Fruit fly (Drosophila melanogaster) whole organism, prepupa: Measurements from ENCODE around the gene Srp54k.
A peak's percentile ranks its signal among the peaks of the same experiment; 100 is the strongest.

Source experiments
- CG10631 ChIP-seq: fragments of 200-800 bp; sonication (Bioruptor generic); optimal IDR thresholded peaks from 2 replicates; lab custom pipeline; 2016; ENCODE audit warnings: missing biosample characterization, missing genetic modification characterization
- CG10669 ChIP-seq: fragments of 200-800 bp; sonication (Bioruptor generic); optimal IDR thresholded peaks from 3 replicates; lab custom pipeline; 2018; ENCODE audit warnings: missing biosample characterization, mild to moderate bottlenecking, missing genetic modification characterization, moderate library complexity
- CG11294 ChIP-seq: fragments of 200-800 bp; sonication (Bioruptor generic); IDR thresholded peaks from 2 replicates; pipeline ENCODE4 v1.3.6; 2022; ENCODE audit warnings: missing biosample characterization, missing genetic modification characterization
- CG11902 ChIP-seq: fragments of 200-800 bp; sonication (Bioruptor generic); optimal IDR thresholded peaks from 3 replicates; lab custom pipeline; 2016; ENCODE audit warnings: missing biosample characterization, missing genetic modification characterization
- CG15336 ChIP-seq: fragments of 200-800 bp; sonication (Bioruptor generic); IDR thresholded peaks from 2 replicates; pipeline ENCODE4 v1.3.6; 2022; ENCODE audit warnings: missing biosample characterization, missing genetic modification characterization
- CG1621 ChIP-seq: fragments of 200-800 bp; sonication (Bioruptor generic); optimal IDR thresholded peaks from 3 replicates; lab custom pipeline; 2018; ENCODE audit warnings: missing biosample characterization, mild to moderate bottlenecking, missing genetic modification characterization
- CG31627 ChIP-seq: fragments of 200-800 bp; sonication (Bioruptor generic); optimal IDR thresholded peaks from 3 replicates; lab custom pipeline; 2016; ENCODE audit warnings: missing biosample characterization, missing genetic modification characterization
- CG32006 ChIP-seq: fragments of 200-800 bp; sonication (Bioruptor generic); optimal IDR thresholded peaks from 3 replicates; lab custom pipeline; 2017; ENCODE audit warnings: missing biosample characterization, mild to moderate bottlenecking, missing genetic modification characterization
- CG34406 ChIP-seq: fragments of 200-800 bp; sonication (Bioruptor generic); optimal IDR thresholded peaks from 3 replicates; lab custom pipeline; 2016; ENCODE audit warnings: missing biosample characterization, missing genetic modification characterization
- CG3919 ChIP-seq: fragments of 200-800 bp; sonication (Bioruptor generic); optimal IDR thresholded peaks from 3 replicates; lab custom pipeline; 2016; ENCODE audit warnings: missing biosample characterization, missing genetic modification characterization
- CG4318 ChIP-seq: fragments of 200-800 bp; sonication (Bioruptor generic); optimal IDR thresholded peaks from 3 replicates; lab custom pipeline; 2017; ENCODE audit warnings: missing biosample characterization, mild to moderate bottlenecking, missing genetic modification characterization
- CG6163 ChIP-seq: fragments of 200-800 bp; sonication (Bioruptor generic); IDR thresholded peaks from 3 replicates; pipeline ENCODE4 v1.3.6; 2022; ENCODE audit warnings: missing biosample characterization, missing genetic modification characterization
- CG6276 ChIP-seq: fragments of 200-800 bp; sonication (Bioruptor generic); optimal IDR thresholded peaks from 2 replicates; lab custom pipeline; 2017; ENCODE audit warnings: missing biosample characterization, mild to moderate bottlenecking, missing genetic modification characterization
- CG6792 ChIP-seq: fragments of 200-800 bp; sonication (Bioruptor generic); optimal IDR thresholded peaks from 3 replicates; lab custom pipeline; 2016; ENCODE audit warnings: missing biosample characterization, missing genetic modification characterization
- CG6808 ChIP-seq: fragments of 200-800 bp; sonication (Bioruptor generic); optimal IDR thresholded peaks from 3 replicates; lab custom pipeline; 2017; ENCODE audit warnings: missing biosample characterization, missing genetic modification characterization, mild to moderate bottlenecking, moderate library complexity, missing genetic modification reagents
- CG7368 ChIP-seq: fragments of 200-800 bp; sonication (Bioruptor generic); optimal IDR thresholded peaks from 3 replicates; lab custom pipeline; 2016; ENCODE audit warnings: missing biosample characterization, missing genetic modification characterization
- CG8119 ChIP-seq: fragments of 200-800 bp; sonication (Bioruptor generic); IDR thresholded peaks from 3 replicates; pipeline ENCODE4 v1.3.6; 2022; ENCODE audit warnings: missing biosample characterization, missing genetic modification characterization
- CG8319 ChIP-seq: fragments of 200-800 bp; sonication (Bioruptor generic); optimal IDR thresholded peaks from 3 replicates; lab custom pipeline; 2016; ENCODE audit warnings: missing biosample characterization, missing genetic modification characterization
- CG8632 ChIP-seq: fragments of 200-800 bp; sonication (Bioruptor generic); optimal IDR thresholded peaks from 3 replicates; lab custom pipeline; 2016; ENCODE audit warnings: missing biosample characterization, missing genetic modification characterization
- CG9139 ChIP-seq: fragments of 200-800 bp; sonication (Bioruptor generic); optimal IDR thresholded peaks from 3 replicates; lab custom pipeline; 2017; ENCODE audit warnings: missing biosample characterization, mild to moderate bottlenecking, missing genetic modification characterization
- Eip93F ChIP-seq: fragments of 200-800 bp; sonication (Bioruptor generic); optimal IDR thresholded peaks from 2 replicates; lab custom pipeline; 2016; ENCODE audit warnings: missing biosample characterization, mild to moderate bottlenecking, missing genetic modification characterization
- Ets21C ChIP-seq: fragments of 200-800 bp; sonication (Bioruptor generic); optimal IDR thresholded peaks from 3 replicates; lab custom pipeline; 2016; ENCODE audit warnings: missing biosample characterization, missing genetic modification characterization
- Ets96B ChIP-seq: fragments of 200-800 bp; optimal IDR thresholded peaks from 2 replicates; lab custom pipeline; 2019; ENCODE audit warnings: missing biosample characterization, mild to moderate bottlenecking, missing genetic modification characterization, moderate library complexity
- Gug ChIP-seq: fragments of 200-800 bp; sonication (Bioruptor generic); IDR thresholded peaks from 2 replicates; pipeline ENCODE4 v1.3.6; 2022; ENCODE audit warnings: missing biosample characterization, missing genetic modification characterization
- Hr38 ChIP-seq: sonication (Bioruptor generic); optimal IDR thresholded peaks from 2 replicates; lab custom pipeline; 2016; ENCODE audit warnings: missing biosample characterization, missing genetic modification characterization
- Hr39 ChIP-seq: fragments of 200-800 bp; sonication (Bioruptor generic); optimal IDR thresholded peaks from 2 replicates; lab custom pipeline; 2016; ENCODE audit warnings: missing biosample characterization, missing genetic modification characterization
- Lpt ChIP-seq: fragments of 200-800 bp; sonication (Bioruptor generic); optimal IDR thresholded peaks from 3 replicates; lab custom pipeline; 2016; ENCODE audit warnings: missing biosample characterization, missing genetic modification characterization
- OdsH ChIP-seq: fragments of 200-800 bp; sonication (Bioruptor generic); optimal IDR thresholded peaks from 3 replicates; lab custom pipeline; 2016; ENCODE audit warnings: missing biosample characterization, missing genetic modification characterization
- Smox ChIP-seq: fragments of 200-800 bp; sonication (Bioruptor generic); optimal IDR thresholded peaks from 3 replicates; lab custom pipeline; 2016; ENCODE audit warnings: missing biosample characterization, missing genetic modification characterization
- Sox102F ChIP-seq: fragments of 200-800 bp; sonication (Bioruptor generic); optimal IDR thresholded peaks from 2 replicates; lab custom pipeline; 2016; ENCODE audit warnings: missing biosample characterization, mild to moderate bottlenecking, missing genetic modification characterization
- Sox14 ChIP-seq: fragments of 200-800 bp; sonication (Bioruptor generic); optimal IDR thresholded peaks from 3 replicates; lab custom pipeline; 2016; ENCODE audit warnings: missing biosample characterization, missing genetic modification characterization
- achi ChIP-seq: fragments of 200-800 bp; sonication (Bioruptor generic); optimal IDR thresholded peaks from 3 replicates; lab custom pipeline; 2016; ENCODE audit warnings: missing biosample characterization, missing genetic modification characterization
- cyc ChIP-seq: fragments of 200-800 bp; sonication (Bioruptor generic); optimal IDR thresholded peaks from 3 replicates; lab custom pipeline; 2016; ENCODE audit warnings: missing biosample characterization, missing genetic modification characterization
- dsx ChIP-seq: fragments of 200-800 bp; optimal IDR thresholded peaks from 3 replicates; lab custom pipeline; 2019; ENCODE audit warnings: missing biosample characterization, mild to moderate bottlenecking, missing genetic modification characterization, moderate library complexity; ENCODE audit not compliant: poor library complexity, severe bottlenecking
- eg ChIP-seq: fragments of 200-800 bp; sonication (Bioruptor generic); IDR thresholded peaks from 3 replicates; pipeline ENCODE4 v1.3.6; 2022; ENCODE audit warnings: missing biosample characterization, missing genetic modification characterization
- esn ChIP-seq: fragments of 200-800 bp; sonication (Bioruptor generic); optimal IDR thresholded peaks from 2 replicates; lab custom pipeline; 2016; ENCODE audit warnings: missing biosample characterization, mild to moderate bottlenecking, missing genetic modification characterization, moderate library complexity
- fd59A ChIP-seq: fragments of 200-800 bp; sonication (Bioruptor generic); optimal IDR thresholded peaks from 2 replicates; lab custom pipeline; 2017; ENCODE audit warnings: missing biosample characterization, mild to moderate bottlenecking, missing genetic modification characterization, missing genetic modification reagents
- fd85E ChIP-seq: fragments of 200-800 bp; sonication (Bioruptor generic); optimal IDR thresholded peaks from 3 replicates; lab custom pipeline; 2016; ENCODE audit warnings: missing biosample characterization, missing genetic modification characterization
- lz ChIP-seq: fragments of 200-800 bp; sonication (Bioruptor generic); optimal IDR thresholded peaks from 3 replicates; lab custom pipeline; 2016; ENCODE audit warnings: missing biosample characterization, missing genetic modification characterization
- pdm3 ChIP-seq: fragments of 200-800 bp; sonication (Bioruptor generic); optimal IDR thresholded peaks from 3 replicates; lab custom pipeline; 2016; ENCODE audit warnings: missing biosample characterization, missing genetic modification characterization
- spab ChIP-seq: fragments of 200-800 bp; sonication (Bioruptor generic); optimal IDR thresholded peaks from 2 replicates; lab custom pipeline; 2017; ENCODE audit warnings: missing biosample characterization, mild to moderate bottlenecking, missing genetic modification characterization, missing genetic modification reagents
- svp ChIP-seq: fragments of 200-800 bp; sonication (Bioruptor generic); peaks from one replicate; lab custom pipeline; 2016; ENCODE audit warnings: missing biosample characterization, missing genetic modification characterization
- topi ChIP-seq: fragments of 200-800 bp; sonication (Bioruptor generic); optimal IDR thresholded peaks from 3 replicates; lab custom pipeline; 2016; ENCODE audit warnings: missing biosample characterization, missing genetic modification characterization
- vri ChIP-seq: fragments of 200-800 bp; sonication (Bioruptor generic); optimal IDR thresholded peaks from 3 replicates; lab custom pipeline; 2016; ENCODE audit warnings: missing biosample characterization, mild to moderate bottlenecking, missing genetic modification characterization

The Srp54k gene

DNA sequence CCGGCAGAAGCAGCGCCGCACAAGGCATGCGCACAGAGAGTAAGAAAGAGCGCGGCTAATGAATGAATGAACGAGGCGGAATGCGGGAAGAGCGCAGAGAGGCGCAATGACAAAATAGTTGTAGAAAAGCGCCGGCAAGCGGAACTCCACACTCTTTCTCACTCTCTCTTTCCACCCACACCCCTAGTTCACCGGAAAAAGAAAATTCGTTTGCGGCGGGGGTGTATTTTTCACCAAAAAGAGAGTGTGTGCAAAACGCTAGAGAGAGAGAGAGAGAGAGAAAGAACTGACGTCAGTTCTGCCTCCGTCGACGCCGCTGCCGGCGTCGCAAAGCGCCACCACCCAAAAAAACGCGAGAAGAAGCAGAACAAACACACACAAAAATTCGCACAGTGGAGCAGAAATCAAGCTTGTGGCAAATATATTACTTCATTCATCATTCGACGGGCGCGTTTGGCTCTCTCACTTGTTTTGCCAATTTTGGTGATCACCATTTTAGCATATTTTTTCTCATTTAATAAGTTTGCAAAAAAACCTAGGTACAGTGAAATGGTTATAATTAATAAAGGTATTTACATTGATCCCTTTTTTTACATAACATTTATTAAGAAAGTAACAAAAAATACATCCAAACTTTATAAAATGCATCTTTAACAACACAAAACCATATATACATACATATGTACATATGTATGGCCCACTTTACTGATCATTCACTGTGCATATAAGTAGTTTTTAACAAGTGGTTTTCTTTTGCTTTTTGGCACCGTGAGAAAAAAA is 32.6 kb downstream of the Srp54k start (continued):
- peak; percentile 41 for TF ChIP-seq CG8632
- 0 out of 3 replicates have a peak, but pooled peaks have one; percentile 9 for TF ChIP-seq eg (GFP tag; lab: Robert Waterston, UW)
- TF ChIP-seq Ets96B (tag; lab: Kevin White, UChicago) = no peak
- no peak for TF ChIP-seq cyc (GFP tag; lab: Kevin White, UChicago)
- TF ChIP-seq Sox14 = peak; percentile 17
- peak; percentile 51 for TF ChIP-seq vri (GFP tag; lab: Kevin White, UChicago)
- peak; percentile 30 for TF ChIP-seq CG31627 (GFP tag; lab: Kevin White, UChicago)
- peak; percentile 22 for TF ChIP-seq CG3919 (GFP tag; lab: Kevin White, UChicago)
- peak; percentile 27 for TF ChIP-seq CG34406 (GFP tag; lab: Kevin White, UChicago)
- TF ChIP-seq CG6808 (GFP tag; lab: Kevin White, UChicago) = no peak
- TF ChIP-seq topi = peak; percentile 59
- TF ChIP-seq CG4318 = peak; percentile 0
- peak; percentile 44 for TF ChIP-seq lz (GFP tag; lab: Kevin White, UChicago)
- peak; percentile 49 for TF ChIP-seq Smox (GFP tag; lab: Kevin White, UChicago)
- peak; percentile 53 for TF ChIP-seq OdsH (GFP tag; lab: Kevin White, UChicago)

DNA sequence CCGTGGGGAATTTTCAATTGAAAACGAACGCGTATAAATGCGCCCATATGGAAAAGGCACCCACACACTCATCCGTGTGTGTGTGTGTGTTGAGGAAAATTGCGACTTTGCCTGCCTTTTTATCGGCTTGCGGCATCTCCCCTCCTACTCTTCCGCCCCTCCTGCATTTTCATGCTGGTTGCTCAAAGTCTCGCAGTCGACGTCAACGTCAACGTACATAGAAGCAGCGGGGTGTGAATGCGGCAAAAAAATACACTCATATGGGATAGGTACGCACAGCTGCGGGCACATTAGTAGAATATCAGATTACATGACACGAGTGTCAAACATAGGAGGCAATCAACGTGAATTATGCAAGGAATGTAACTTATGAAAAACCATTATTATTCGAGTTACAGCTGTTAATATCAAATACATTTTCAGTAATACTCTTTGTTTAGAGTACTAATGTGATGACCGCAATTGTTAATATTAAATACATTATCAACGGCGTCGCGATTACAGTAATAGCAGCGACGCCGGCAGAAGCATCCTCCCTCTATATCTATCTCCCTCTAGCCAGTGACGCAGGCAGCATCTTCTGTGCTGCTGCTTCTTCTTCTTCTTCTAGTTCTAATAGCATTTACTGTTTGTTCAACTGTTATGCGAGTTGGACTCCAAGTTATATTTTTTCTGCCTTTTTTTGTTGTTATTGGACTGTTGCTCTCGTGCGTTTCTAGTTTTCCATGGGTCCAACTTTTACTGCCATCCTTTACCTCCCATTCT is 34.5 kb downstream of the Srp54k start:
- TF ChIP-seq CG11902 (GFP tag; lab: Kevin White, UChicago) (peak; percentile 62), CG8632 (peak; percentile 84), CG10669 (GFP tag; lab: Kevin White, UChicago) (peak; percentile 87), pdm3 (GFP tag; lab: Kevin White, UChicago) (peak; percentile 90), achi (GFP tag; lab: Kevin White, UChicago) (peak; percentile 89), lz (GFP tag; lab: Kevin White, UChicago) (peak; percentile 85), CG3919 (GFP tag; lab: Kevin White, UChicago) (peak; percentile 92), CG15336 (peak; percentile 96), CG1621 (tag; lab: Kevin White, UChicago) (peak; percentile 88), CG9139 (GFP tag; lab: Kevin White, UChicago) (peak; percentile 68), CG34406 (GFP tag; lab: Kevin White, UChicago) (peak; percentile 83), CG8119 (peak; percentile 95), fd59A (peak; percentile 83), spab (GFP tag; lab: Kevin White, UChicago) (peak; percentile 84), CG10631 (GFP tag; lab: Kevin White, UChicago) (peak; percentile 90), topi (peak; percentile 86), eg (GFP tag; lab: Robert Waterston, UW) (peak; percentile 96), CG6792 (GFP tag; lab: Kevin White, UChicago) (peak; percentile 87), Sox102F (GFP tag; lab: Kevin White, UChicago) (peak; percentile 78), CG6808 (GFP tag; lab: Kevin White, UChicago) (peak; percentile 73), cyc (GFP tag; lab: Kevin White, UChicago) (peak; percentile 77), OdsH (GFP tag; lab: Kevin White, UChicago) (peak; percentile 90), dsx (peak; percentile 83), CG6163 (GFP tag; lab: Robert Waterston, UW) (peak; percentile 94), Sox14 (peak; percentile 95), CG11294 (peak; percentile 90), Eip93F (GFP tag; lab: Kevin White, UChicago) (no peak), fd85E (GFP tag; lab: Kevin White, UChicago) (peak; percentile 72), CG32006 (GFP tag; lab: Kevin White, UChicago) (peak; percentile 95), Ets21C (GFP tag; lab: Kevin White, UChicago) (peak; percentile 74), Hr39 (GFP tag; lab: Kevin White, UChicago) (peak; percentile 86), CG8319 (peak; percentile 80), Gug (GFP tag; lab: Robert Waterston, UW) (peak; percentile 93), CG31627 (GFP tag; lab: Kevin White, UChicago) (peak; percentile 85), CG4318 (peak; percentile 89), svp (GFP tag; lab: Kevin White, UChicago) (peak; percentile 92), Lpt (GFP tag; lab: Kevin White, UChicago) (peak; percentile 82), CG6276 (GFP tag; lab: Kevin White, UChicago) (peak; percentile 92), Hr38 (GFP tag; lab: Kevin White, UChicago) (no peak), vri (GFP tag; lab: Kevin White, UChicago) (peak; percentile 93), CG7368 (GFP tag; lab: Kevin White, UChicago) (peak; percentile 85), esn (GFP tag; lab: Kevin White, UChicago) (peak; percentile 86)
